Worm (Caenorhabditis elegans) whole organism, young adult: ENCODE data around the gene str-20.
A peak's percentile ranks its signal among the peaks of the same experiment; 100 is the strongest.

Experiments used
- F55B11.4 ChIP-seq: sonication (generic microtip); optimal IDR thresholded peaks from 2 replicates; lab custom pipeline; 2016; ENCODE audit warnings: missing compliant biosample characterization, missing genetic modification characterization, borderline replicate concordance; ENCODE audit not compliant: insufficient read depth
- Y53F4B.3 ChIP-seq: fragments of 200-800 bp; sonication (Bioruptor generic); IDR thresholded peaks from 2 replicates; pipeline ENCODE4 v1.3.6; 2022; ENCODE audit warnings: missing genetic modification reagents, missing genetic modification characterization, missing compliant biosample characterization
- Y79H2A.3 ChIP-seq: fragments of 200-800 bp; sonication (Bioruptor generic); conservative IDR thresholded peaks from 2 replicates; pipeline ENCODE4 v1.3.6; 2022; ENCODE audit warnings: missing genetic modification reagents, missing genetic modification characterization, missing compliant biosample characterization
- akir-1 ChIP-seq: fragments of 200-800 bp; sonication (Bioruptor generic); optimal IDR thresholded peaks from 2 replicates; lab custom pipeline; 2018; ENCODE audit warnings: mild to moderate bottlenecking, missing genetic modification characterization, moderate library complexity, missing compliant biosample characterization
- aptf-2 ChIP-seq: fragments of 200-800 bp; sonication (Bioruptor generic); conservative IDR thresholded peaks from 2 replicates; pipeline ENCODE4 v1.3.6; 2022; ENCODE audit warnings: missing genetic modification reagents, missing genetic modification characterization, missing compliant biosample characterization
- cebp-1 ChIP-seq, 2 experiments: fragments of 200-800 bp in 1 of 2; sonication (Bioruptor generic) in 1 of 2; sonication (generic microtip) in 1 of 2; IDR thresholded peaks in 1 of 2; optimal IDR thresholded peaks in 1 of 2; 2 replicates each; pipeline versions ENCODE4 v1.3.6 to Lab custom; 2017 to 2022; ENCODE audit warnings: missing compliant biosample characterization in 2 of 2, missing genetic modification characterization in 2 of 2, mild to moderate bottlenecking in 1 of 2, missing genetic modification reagents in 1 of 2, moderate library complexity in 1 of 2
- fkh-3 ChIP-seq: sonication (generic microtip); optimal IDR thresholded peaks from 2 replicates; lab custom pipeline; 2016; ENCODE audit warnings: mild to moderate bottlenecking, missing genetic modification characterization, missing compliant biosample characterization
- hrde-1 ChIP-seq: sonication (generic microtip); optimal IDR thresholded peaks from 2 replicates; lab custom pipeline; 2016; ENCODE audit warnings: missing genetic modification characterization, mild to moderate bottlenecking, missing compliant biosample characterization, moderate library complexity, missing genotype, missing genetic modification reagents, borderline replicate concordance
- let-526 ChIP-seq: fragments of 200-800 bp; sonication (Bioruptor generic); IDR thresholded peaks from 2 replicates; pipeline ENCODE4 v1.3.6; 2022; ENCODE audit warnings: missing genetic modification reagents, missing genetic modification characterization, missing compliant biosample characterization
- mxl-1 ChIP-seq: sonication (generic microtip); optimal IDR thresholded peaks from 2 replicates; lab custom pipeline; 2016; ENCODE audit warnings: missing genetic modification characterization, missing compliant biosample characterization
- nfya-1 ChIP-seq: sonication (generic microtip); optimal IDR thresholded peaks from 2 replicates; lab custom pipeline; 2017; ENCODE audit warnings: antibody characterized with exemption, missing compliant biosample characterization, missing genetic modification characterization, borderline replicate concordance; ENCODE audit not compliant: insufficient read depth
- pbrm-1 ChIP-seq: fragments of 200-800 bp; sonication (Bioruptor generic); IDR thresholded peaks from 2 replicates; pipeline ENCODE4 v1.3.6; 2022; ENCODE audit warnings: missing genetic modification reagents, missing genetic modification characterization, missing compliant biosample characterization
- snpc-4 ChIP-seq, 5 experiments: fragments of 150-350 bp in 1 of 5; sonication (generic microtip) in 4 of 5; optimal IDR thresholded peaks; 2 replicates each; lab custom pipeline; 2014 to 2018; ENCODE audit warnings: missing genetic modification characterization in 5 of 5, missing biosample characterization in 3 of 5, antibody characterized with exemption in 2 of 5, mild to moderate bottlenecking in 2 of 5, missing compliant biosample characterization in 2 of 5, missing genotype in 2 of 5, moderate library complexity in 2 of 5, missing genetic modification reagents in 1 of 5

DNA sequence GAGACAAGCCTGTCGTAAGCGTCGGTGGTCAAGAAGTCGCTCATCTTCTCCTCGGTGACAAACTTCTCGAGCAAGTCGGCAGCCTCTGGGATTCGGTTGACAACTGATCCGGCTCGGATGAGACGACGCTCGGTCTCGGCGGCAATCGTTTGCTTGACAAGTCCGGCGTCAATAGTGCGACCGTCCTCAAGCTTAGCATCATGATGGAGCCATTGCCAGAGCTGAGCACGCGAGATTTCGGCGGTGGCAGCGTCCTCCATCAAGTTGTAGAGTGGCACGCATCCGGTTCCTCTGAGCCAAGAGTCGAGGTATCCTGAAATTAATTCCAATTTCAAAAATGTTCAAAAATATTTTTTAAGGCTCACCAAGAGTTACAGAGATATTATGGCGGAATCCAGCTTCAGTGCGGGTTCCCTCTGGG, 31.8 kb upstream of the str-20 start:
- TF ChIP-seq hrde-1 (tag; lab: Kevin White, UChicago): no peak
- no peak for TF ChIP-seq fkh-3
- TF ChIP-seq let-526 (GFP tag; lab: Robert Waterston, UW): no peak
- TF ChIP-seq Y53F4B.3 (GFP tag; lab: Robert Waterston, UW): 0 out of 2 replicates have a peak, but pooled peaks have one; percentile 6
- no peak for TF ChIP-seq pbrm-1
- TF ChIP-seq mxl-1 (tag; lab: Kevin White, UChicago): no peak
- no peak for TF ChIP-seq F55B11.4 (tag; lab: Kevin White, UChicago)
- no peak for TF ChIP-seq cebp-1 (GFP tag; IDR thresholded peaks at IDR 0.05; lab: Robert Waterston, UW)
- no peak for TF ChIP-seq cebp-1 (tag; optimal IDR thresholded peaks at IDR 0.05; lab: Kevin White, UChicago)
- no peak for TF ChIP-seq akir-1 (GFP tag; lab: Kevin White, UChicago)
- no peak for TF ChIP-seq Y79H2A.3 (GFP tag; lab: Robert Waterston, UW)
- no peak for TF ChIP-seq aptf-2 (GFP tag; lab: Robert Waterston, UW)
- TF ChIP-seq nfya-1 (tag; lab: Kevin White, UChicago): no peak
- no peak for TF ChIP-seq snpc-4 (GFP tag; optimal IDR thresholded peaks at IDR 0.05; lab: Kevin White, UChicago)
- no peak for TF ChIP-seq snpc-4 (tag; optimal IDR thresholded peaks at IDR 0.05; lab: Kevin White, UChicago)
